Worm (Caenorhabditis elegans): Measurements from ENCODE around the gene F40F9.3.

The F40F9.3 gene

DNA sequence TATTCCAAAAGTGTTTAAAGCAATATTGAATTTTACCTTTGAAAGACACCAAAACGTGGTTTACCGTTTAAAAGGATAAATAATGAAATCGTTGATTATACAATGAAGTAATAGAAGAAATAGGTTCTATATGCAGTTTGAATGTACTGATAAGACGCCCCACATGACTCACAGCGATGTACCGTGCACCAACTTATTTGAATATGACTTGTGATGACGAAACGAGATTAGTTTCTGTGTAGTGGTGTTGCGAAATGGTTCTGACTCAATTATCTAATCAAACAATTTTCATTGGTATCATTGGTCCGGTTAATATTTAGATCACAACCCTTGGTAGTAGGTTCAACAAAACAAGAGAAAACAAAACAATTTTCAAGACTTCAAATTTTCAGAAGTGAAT lies 3.8 kb upstream of the F40F9.3 start:
- TF ChIP-seq pha-4 (tag; optimal IDR thresholded peaks at IDR 0.05) (peak; percentile 15), elt-2 (tag; optimal IDR thresholded peaks at IDR 0.05) (peak; percentile 71), nfya-1 (tag; optimal IDR thresholded peaks at IDR 0.05; ENCODE audit: insufficient read depth) (no peak), pqm-1 (tag; optimal IDR thresholded peaks at IDR 0.05) (peak; percentile 79)

DNA sequence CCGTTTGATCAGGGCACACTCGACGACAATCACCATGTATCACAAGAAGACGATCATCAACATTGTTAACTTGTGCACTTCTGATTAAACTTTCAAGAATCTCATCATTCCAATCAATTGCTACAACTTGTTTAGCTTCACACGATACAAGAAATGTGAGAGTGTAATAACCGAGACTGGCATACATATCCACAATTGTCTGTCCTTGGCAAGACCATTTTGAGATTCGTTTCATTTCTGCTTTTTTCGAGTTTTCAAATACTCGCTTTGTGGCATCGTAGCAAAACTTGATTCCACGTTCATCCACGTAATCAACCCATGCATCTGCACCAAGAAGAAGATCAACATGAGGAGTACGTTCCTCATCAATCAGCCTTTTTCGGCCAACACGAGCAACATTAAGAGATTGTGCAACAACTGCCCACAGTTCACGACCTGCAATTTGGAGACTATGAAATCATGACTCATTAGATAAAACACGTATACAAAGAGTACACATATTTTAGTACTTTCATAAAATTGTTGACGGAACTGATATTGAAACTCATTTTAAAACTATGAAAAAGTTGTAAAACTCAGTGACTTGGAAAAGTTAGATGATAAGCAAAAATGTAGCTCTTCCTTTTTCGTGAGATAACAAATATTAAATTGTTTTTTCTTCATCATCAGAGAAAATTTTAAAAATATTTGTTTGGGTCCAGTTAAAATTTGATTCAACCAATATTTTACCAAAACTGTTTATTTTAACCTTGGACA lies 2.4 kb upstream of the F40F9.3 start:
- peak; percentile 32 for TF ChIP-seq pqm-1 (tag; optimal IDR thresholded peaks at IDR 0.05)
- TF ChIP-seq nhr-77 (tag; optimal IDR thresholded peaks at IDR 0.05) = no peak
- no peak for TF ChIP-seq nhr-25 (tag; optimal IDR thresholded peaks at IDR 0.05)
- TF ChIP-seq zag-1 (tag; optimal IDR thresholded peaks at IDR 0.05) = no peak
- peak; percentile 39 for TF ChIP-seq jun-1 (tag; optimal IDR thresholded peaks at IDR 0.05)
- TF ChIP-seq elt-2 (tag; optimal IDR thresholded peaks at IDR 0.05) = peak; percentile 59
- TF ChIP-seq fkh-2 (tag; optimal IDR thresholded peaks at IDR 0.05) = no peak
- no peak for TF ChIP-seq ama-1 (optimal IDR thresholded peaks at IDR 0.05)

DNA sequence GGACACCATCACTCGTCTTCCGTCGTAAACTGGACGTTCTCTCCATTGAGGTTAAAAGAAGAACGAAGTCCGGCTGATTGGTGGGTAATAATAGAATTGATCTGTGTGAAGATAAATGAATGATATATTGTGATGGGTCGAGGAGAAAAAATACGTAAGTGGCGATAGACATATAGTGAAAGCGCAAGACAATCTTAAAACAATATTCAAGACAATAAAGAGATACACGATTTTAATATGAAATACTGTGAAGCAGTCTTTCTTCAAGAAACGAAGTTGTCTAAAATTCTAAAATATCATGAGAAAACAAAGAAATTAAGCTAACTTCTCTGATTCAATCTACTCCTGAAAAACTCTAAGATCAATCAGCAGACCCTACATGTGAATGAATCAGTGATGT lies 1.5 kb upstream of the F40F9.3 start, which contains the start of gene F40F9.10:
TSS of gene F40F9.10 (minus strand) at position 101 of the 400 bp plus-strand sequence.
- no peak for TF ChIP-seq elt-1 (tag; optimal IDR thresholded peaks at IDR 0.05)
- no peak for TF ChIP-seq ztf-11 (tag; optimal IDR thresholded peaks at IDR 0.05)
- TF ChIP-seq fkh-10 (GFP tag; optimal IDR thresholded peaks at IDR 0.05) = no peak
- no peak for TF ChIP-seq nhr-11 (tag; optimal IDR thresholded peaks at IDR 0.05)
- TF ChIP-seq sea-2 (GFP tag; optimal IDR thresholded peaks at IDR 0.05) = no peak
- no peak for TF ChIP-seq elt-2 (tag; optimal IDR thresholded peaks at IDR 0.05)

DNA sequence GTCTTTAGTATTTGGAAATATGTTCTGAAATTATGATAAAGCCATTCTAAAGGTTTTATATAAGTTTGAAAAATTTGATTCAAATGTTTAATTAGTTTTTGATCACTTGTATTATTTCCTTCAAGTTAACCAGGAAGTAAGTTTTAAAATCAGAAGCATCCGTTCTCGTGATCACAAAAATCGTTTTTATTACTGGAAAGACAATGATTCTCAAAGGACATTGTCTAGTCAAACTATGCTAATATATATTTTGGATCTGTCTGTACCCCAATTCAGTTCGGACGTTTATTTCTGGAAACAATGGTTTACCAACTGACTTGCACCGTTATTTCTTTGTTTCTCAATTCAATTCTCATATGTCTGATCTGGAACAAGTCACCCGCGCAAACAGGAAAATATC lies 1.4 kb downstream of the F40F9.3 start, which contains the start of gene str-188:
TSS of gene str-188 (plus strand) at position 301 of the 400 bp plus-strand sequence.
- no peak for TF ChIP-seq elt-2 (tag; optimal IDR thresholded peaks at IDR 0.05)

DNA sequence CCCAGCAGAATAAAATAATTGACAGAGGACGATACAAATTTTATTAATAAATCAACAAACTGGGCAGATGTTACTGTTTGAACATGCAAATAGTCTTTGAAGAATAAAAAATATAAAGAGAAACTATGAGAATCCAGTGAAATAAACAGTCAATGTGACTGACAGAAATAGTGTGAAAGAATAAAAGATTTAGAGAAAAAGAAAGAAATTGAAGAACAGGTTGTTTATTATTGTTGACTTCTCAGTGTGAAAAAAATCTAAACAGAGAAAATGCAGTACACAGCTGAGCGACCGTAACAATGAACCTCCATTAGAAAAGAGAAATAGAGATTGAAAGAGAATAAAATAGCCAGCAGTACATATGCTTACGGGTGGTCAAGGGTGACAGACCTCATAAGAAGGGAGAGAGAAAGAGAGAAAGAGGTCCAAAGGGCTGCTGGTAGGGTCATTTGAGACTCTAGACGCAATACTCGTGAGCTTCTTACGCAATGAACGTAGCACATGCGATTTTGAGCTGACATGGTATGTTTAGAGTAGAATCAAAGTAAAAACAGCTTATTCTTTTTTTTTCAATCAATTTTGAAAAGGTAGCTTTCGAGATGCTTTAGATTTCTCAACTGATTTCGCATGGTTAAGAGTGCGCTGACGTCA lies 9.1 kb downstream of the F40F9.3 start, which contains the start of gene slcr-46.3:
TSS of gene slcr-46.3 (minus strand) at position 86 of the 651 bp plus-strand sequence.
- TF ChIP-seq pha-4 (tag; optimal IDR thresholded peaks at IDR 0.05) (peak; percentile 89), ztf-4 (tag; optimal IDR thresholded peaks at IDR 0.05) (no peak)

DNA sequence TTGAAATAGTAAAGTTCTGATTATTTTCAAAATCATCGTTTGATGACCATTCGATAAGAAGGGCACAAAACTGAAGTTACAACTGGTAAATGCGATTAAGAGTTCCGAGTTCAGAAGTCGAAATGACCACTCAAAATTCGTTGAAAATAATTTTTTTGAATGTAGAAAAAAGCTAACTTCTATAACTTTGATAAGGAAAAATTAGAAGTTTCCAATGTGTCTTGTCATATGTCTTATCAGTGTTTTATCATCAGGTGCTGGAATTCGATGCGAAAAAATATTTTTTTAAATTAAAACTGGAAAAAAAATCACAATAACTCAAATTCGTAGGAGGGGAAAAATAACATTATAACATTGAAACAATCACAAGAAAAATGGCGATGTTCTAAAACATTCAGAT lies 10.7 kb downstream of the F40F9.3 start:
- TF ChIP-seq fkh-10 (GFP tag; optimal IDR thresholded peaks at IDR 0.05) = no peak
- peak; percentile 20 for TF ChIP-seq pha-4 (tag; optimal IDR thresholded peaks at IDR 0.05)
- TF ChIP-seq elt-2 (tag; optimal IDR thresholded peaks at IDR 0.05) = peak; percentile 66
- peak; percentile 7 for TF ChIP-seq pqm-1 (tag; optimal IDR thresholded peaks at IDR 0.05)

DNA sequence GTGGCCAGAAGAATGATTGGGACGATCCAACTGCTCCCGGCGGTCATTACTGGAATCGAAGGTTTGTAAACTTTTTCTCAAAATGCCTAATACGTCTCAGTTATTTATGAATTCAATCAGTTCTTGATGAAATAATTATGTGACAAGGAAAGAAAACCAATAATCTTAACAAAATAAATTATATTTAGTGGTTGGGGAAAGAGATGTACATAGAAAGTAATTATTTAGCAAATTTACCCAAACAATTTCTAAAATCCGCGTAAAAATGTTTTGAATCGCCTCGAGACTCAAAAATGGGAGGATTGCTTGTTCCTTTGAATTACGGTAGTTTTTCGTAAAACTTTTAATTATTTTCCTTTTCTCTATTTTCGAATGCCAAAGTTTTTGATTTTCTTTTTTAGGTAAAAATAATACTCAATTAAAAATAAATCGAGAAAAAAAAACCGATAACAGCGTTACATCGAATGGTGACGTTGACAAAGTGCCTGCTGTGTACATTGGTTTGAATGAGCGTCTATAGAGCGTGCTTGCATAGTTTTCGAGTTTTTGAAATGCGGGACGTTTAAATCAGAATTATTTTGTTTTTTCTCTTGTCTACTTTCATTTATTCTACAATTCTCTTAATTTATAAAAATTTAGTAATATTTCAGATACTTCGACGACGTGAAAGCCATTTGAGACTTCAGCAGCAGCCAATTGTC lies 14.6 kb downstream of the F40F9.3 start, which contains the start of the genes aagr-3 and drap-1:
TSS of gene aagr-3 (minus strand) at position 51 of the 701 bp plus-strand sequence.
TSS of gene drap-1 (plus strand) at position 645 of the 701 bp plus-strand sequence.
- no peak for TF ChIP-seq ztf-11 (tag; optimal IDR thresholded peaks at IDR 0.05)
- no peak for TF ChIP-seq nhr-43 (tag; optimal IDR thresholded peaks at IDR 0.05; ENCODE audit: poor library complexity, severe bottlenecking)
- TF ChIP-seq lin-39 (tag; optimal IDR thresholded peaks at IDR 0.05) = peak; percentile 81
- TF ChIP-seq nhr-23 (tag; optimal IDR thresholded peaks at IDR 0.05) = peak; percentile 55
- TF ChIP-seq sea-2 (GFP tag; optimal IDR thresholded peaks at IDR 0.05) = no peak
- no peak for TF ChIP-seq daf-12 (tag; optimal IDR thresholded peaks at IDR 0.05)
- no peak for TF ChIP-seq ztf-4 (tag; optimal IDR thresholded peaks at IDR 0.05)
- TF ChIP-seq nhr-12 (tag; optimal IDR thresholded peaks at IDR 0.05) = no peak
- TF ChIP-seq nhr-76 (tag; optimal IDR thresholded peaks at IDR 0.05) = no peak
- TF ChIP-seq nhr-237 (tag; optimal IDR thresholded peaks at IDR 0.05) = no peak
- no peak for TF ChIP-seq ceh-16 (tag; optimal IDR thresholded peaks at IDR 0.05)
- TF ChIP-seq R02D3.7 (tag; optimal IDR thresholded peaks at IDR 0.05) = no peak
- no peak for TF ChIP-seq elt-3 (tag; optimal IDR thresholded peaks at IDR 0.05)
- TF ChIP-seq hmg-11 (tag; optimal IDR thresholded peaks at IDR 0.05) = no peak
- TF ChIP-seq fkh-2 (tag; optimal IDR thresholded peaks at IDR 0.05) = no peak
- TF ChIP-seq mml-1 (tag; optimal IDR thresholded peaks at IDR 0.05) = no peak
- TF ChIP-seq elt-1 (tag; optimal IDR thresholded peaks at IDR 0.05) = no peak
- TF ChIP-seq unc-39 (tag; optimal IDR thresholded peaks at IDR 0.05) = no peak
- no peak for TF ChIP-seq mdl-1 (tag; optimal IDR thresholded peaks at IDR 0.05)
- no peak for TF ChIP-seq ceh-82 (tag; optimal IDR thresholded peaks at IDR 0.05)
- no peak for TF ChIP-seq unc-62 (GFP tag; optimal IDR thresholded peaks at IDR 0.05)
- TF ChIP-seq ceh-28 (tag; optimal IDR thresholded peaks at IDR 0.05) = no peak
- TF ChIP-seq egl-5 (tag; optimal IDR thresholded peaks at IDR 0.05) = peak; percentile 67
- TF ChIP-seq pha-4 (tag; optimal IDR thresholded peaks at IDR 0.05) = peak; percentile 96
- no peak for TF ChIP-seq zag-1 (tag; optimal IDR thresholded peaks at IDR 0.05)
- TF ChIP-seq nhr-11 (tag; optimal IDR thresholded peaks at IDR 0.05) = no peak
- TF ChIP-seq jun-1 (tag; optimal IDR thresholded peaks at IDR 0.05) = no peak
- peak; percentile 63 for TF ChIP-seq pqm-1 (tag; optimal IDR thresholded peaks at IDR 0.05)
- TF ChIP-seq eor-1 (tag; optimal IDR thresholded peaks at IDR 0.05) = no peak
